Worm (Caenorhabditis elegans) whole organism, L3 larva: Measurements from ENCODE around the gene mrps-34.

Experiments used
- egl-27 ChIP-seq: sonication (generic microtip); optimal IDR thresholded peaks from 4 replicates; lab custom pipeline; 2017; ENCODE audit warnings: missing biosample characterization, missing genetic modification reagents, missing genetic modification characterization
- jun-1 ChIP-seq: fragments of 150-350 bp; optimal IDR thresholded peaks from 2 replicates; lab custom pipeline; 2014; ENCODE audit warnings: missing biosample characterization, missing genetic modification reagents, missing genetic modification characterization
- nfya-1 ChIP-seq: sonication (generic microtip); optimal IDR thresholded peaks from 2 replicates; lab custom pipeline; 2017; ENCODE audit warnings: missing genetic modification characterization, mild to moderate bottlenecking, missing compliant biosample characterization, antibody characterized with exemption, moderate library complexity; ENCODE audit not compliant: insufficient read depth
- nhr-237 ChIP-seq: fragments of 150-350 bp; optimal IDR thresholded peaks from 2 replicates; lab custom pipeline; 2014; ENCODE audit warnings: missing biosample characterization, missing genetic modification characterization
- nhr-25 ChIP-seq: sonication (generic microtip); optimal IDR thresholded peaks from 2 replicates; lab custom pipeline; 2017; ENCODE audit warnings: missing biosample characterization, missing genetic modification characterization
- nhr-28 ChIP-seq: fragments of 150-350 bp; optimal IDR thresholded peaks from 2 replicates; lab custom pipeline; 2014; ENCODE audit warnings: missing biosample characterization, missing genetic modification characterization
- nhr-43 ChIP-seq: sonication (generic microtip); optimal IDR thresholded peaks from 2 replicates; lab custom pipeline; 2016; ENCODE audit warnings: mild to moderate bottlenecking, missing genetic modification characterization, missing compliant biosample characterization; ENCODE audit not compliant: poor library complexity, severe bottlenecking
- pha-4 ChIP-seq: fragments of 150-350 bp; optimal IDR thresholded peaks from 2 replicates; lab custom pipeline; 2014; ENCODE audit warnings: missing biosample characterization, missing genetic modification reagents, missing genetic modification characterization
- pqm-1 ChIP-seq: fragments of 150-350 bp; optimal IDR thresholded peaks from 2 replicates; lab custom pipeline; 2017; ENCODE audit warnings: missing biosample characterization, missing genetic modification characterization, inconsistent platforms
- sea-2 ChIP-seq: fragments of 150-350 bp; sonication (generic microtip); optimal IDR thresholded peaks from 4 replicates; lab custom pipeline; 2014; ENCODE audit warnings: missing biosample characterization, missing genetic modification reagents, missing genetic modification characterization
- skn-1 ChIP-seq: fragments of 150-350 bp; optimal IDR thresholded peaks from 2 replicates; lab custom pipeline; 2014; ENCODE audit warnings: missing biosample characterization, missing genetic modification characterization
- unc-62 ChIP-seq: fragments of 150-350 bp; sonication (generic microtip); optimal IDR thresholded peaks from 4 replicates; lab custom pipeline; 2014; ENCODE audit warnings: missing biosample characterization, missing genetic modification reagents, missing genetic modification characterization
- zag-1 ChIP-seq: fragments of 150-350 bp; optimal IDR thresholded peaks from 2 replicates; lab custom pipeline; 2014; ENCODE audit warnings: missing biosample characterization, missing genetic modification characterization

DNA sequence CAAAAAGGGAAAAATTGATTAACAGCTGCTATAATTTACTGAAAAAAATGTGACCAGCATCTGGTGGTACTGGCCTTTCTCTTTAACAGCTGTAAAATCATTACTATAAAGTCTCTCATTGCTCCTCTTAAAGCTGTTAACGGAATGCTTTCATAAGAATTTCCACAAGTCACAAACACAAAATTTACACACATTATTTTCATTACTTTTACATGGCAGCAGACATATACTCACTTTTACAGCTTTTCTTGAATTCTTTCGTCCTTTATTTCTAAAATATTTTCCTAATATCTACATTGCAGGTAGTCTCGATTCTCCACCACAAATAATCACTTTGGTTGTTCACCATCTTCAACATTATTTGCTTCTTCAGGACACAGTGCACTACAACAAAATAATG lies 11.1 kb upstream of the mrps-34 start, which contains the start of gene imph-1:
- TF ChIP-seq nhr-25 (tag; lab: Kevin White, UChicago) (no peak), pha-4 (tag; lab: Kevin White, UChicago) (no peak), nhr-28 (tag; lab: Kevin White, UChicago) (no peak), skn-1 (tag; lab: Kevin White, UChicago) (no peak), nhr-43 (no peak), nfya-1 (no peak), sea-2 (GFP tag; lab: Kevin White, UChicago) (no peak), jun-1 (tag; lab: Kevin White, UChicago) (no peak), pqm-1 (no peak), nhr-237 (no peak), zag-1 (tag; lab: Kevin White, UChicago) (no peak), egl-27 (tag; lab: Kevin White, UChicago) (no peak), unc-62 (GFP tag; lab: Kevin White, UChicago) (no peak)
